Fruit fly (Drosophila melanogaster): ENCODE results near the gene CG3817.

CG3817 gene

DNA sequence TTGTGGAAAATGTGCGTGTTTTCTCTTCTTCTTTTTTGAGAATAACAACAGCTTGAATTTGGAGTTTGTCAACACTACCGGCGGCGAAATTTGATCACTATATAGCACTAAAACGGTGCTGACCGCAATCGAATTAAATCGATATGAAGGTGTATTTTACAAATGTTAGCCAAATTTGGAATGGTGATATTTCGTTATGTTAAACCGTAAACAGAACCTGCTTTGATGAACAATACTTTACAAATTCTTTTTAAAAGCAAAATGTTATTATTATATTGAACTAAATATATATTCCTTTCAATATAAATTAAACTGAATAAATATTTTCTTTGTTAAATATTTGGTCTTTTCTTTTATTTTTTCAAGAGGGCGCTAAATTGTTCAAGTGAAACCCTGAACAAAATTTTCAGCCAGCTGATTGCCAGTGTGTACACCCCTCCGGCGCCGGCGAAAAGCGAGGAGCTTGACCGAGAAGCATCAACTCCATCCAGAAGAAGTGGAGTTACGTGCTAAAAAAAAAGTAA lies 12.5 kb upstream of the CG3817 start, which contains the start of the genes Rrp6, CG33331 and CG33332 (continued):
- TF ChIP-seq CG12942 (GFP tag; optimal IDR thresholded peaks at IDR 0.05) (peak; percentile 63), en (GFP tag; optimal IDR thresholded peaks at IDR 0.05) (no peak), CG9876 (GFP tag; optimal IDR thresholded peaks at IDR 0.05) (peak; percentile 33), gcm (GFP tag; optimal IDR thresholded peaks at IDR 0.05) (no peak), Chrac-16 (GFP tag; optimal IDR thresholded peaks at IDR 0.05) (peak; percentile 67), pros (GFP tag; optimal IDR thresholded peaks at IDR 0.05) (no peak), Pdp1 (GFP tag; optimal IDR thresholded peaks at IDR 0.05) (peak; percentile 29 to 59), hkb (optimal IDR thresholded peaks at IDR 0.05) (no peak), hkb (GFP tag; IDR thresholded peaks at IDR 0.05) (0 out of 2 replicates have a peak, but pooled peaks have one; percentile 35), sna (GFP tag; IDR thresholded peaks at IDR 0.05; ENCODE audit: partially characterized antibody) (0 out of 2 replicates have a peak, but pooled peaks have one; percentile 39), zf30C (GFP tag; optimal IDR thresholded peaks at IDR 0.05) (no peak), vnd (GFP tag; IDR thresholded peaks at IDR 0.05; ENCODE audit: partially characterized antibody) (0 out of 3 replicates have a peak, but pooled peaks have one; percentile 18), CG9817 (tag; optimal IDR thresholded peaks at IDR 0.05) (peak; percentile 84), pho (GFP tag; optimal IDR thresholded peaks at IDR 0.05) (peak; percentile 36), CG8765 (GFP tag; IDR thresholded peaks at IDR 0.05) (no peak), CG4617 (GFP tag; optimal IDR thresholded peaks at IDR 0.05; ENCODE audit: borderline replicate concordance) (peak; percentile 63), Ada2b (GFP tag; IDR thresholded peaks at IDR 0.05) (peak; percentile 34; the same call in 1 of the 2 replicates), Dip2 (GFP tag; IDR thresholded peaks at IDR 0.05) (no peak), kah (GFP tag; optimal IDR thresholded peaks at IDR 0.05) (no peak), croc (GFP tag; conservative IDR thresholded peaks at IDR 0.05) (no peak; the same call in 2 of the 3 replicates), fd64A (GFP tag; optimal IDR thresholded peaks at IDR 0.05) (no peak), Atf6 (GFP tag; IDR thresholded peaks at IDR 0.05) (peak; percentile 76), amos (GFP tag; IDR thresholded peaks at IDR 0.05; ENCODE audit: partially characterized antibody) (peak; percentile 56), CoRest (tag; optimal IDR thresholded peaks at IDR 0.05) (peak; percentile 85), bowl (GFP tag; IDR thresholded peaks at IDR 0.05) (no peak), CG12769 (tag; optimal IDR thresholded peaks at IDR 0.05) (no peak), caup (GFP tag; optimal IDR thresholded peaks at IDR 0.05; ENCODE audit: severe bottlenecking) (peak; percentile 71), trem (tag; optimal IDR thresholded peaks at IDR 0.05) (peak; percentile 67), CG8944 (GFP tag; optimal IDR thresholded peaks at IDR 0.05) (peak; percentile 46), CG3838 (GFP tag; optimal IDR thresholded peaks at IDR 0.05) (peak; percentile 4), HmgD (GFP tag; optimal IDR thresholded peaks at IDR 0.05) (no peak), CG6765 (GFP tag; optimal IDR thresholded peaks at IDR 0.05) (peak; percentile 20), CG17568 (GFP tag; optimal IDR thresholded peaks at IDR 0.05) (no peak), CG1603 (tag; optimal IDR thresholded peaks at IDR 0.05) (peak; percentile 69), HLH3B (GFP tag; IDR thresholded peaks at IDR 0.05) (peak; percentile 40; the same call in 1 of the 2 replicates), dysf (GFP tag; IDR thresholded peaks at IDR 0.05) (peak; percentile 65; the same call in 2 of the 3 replicates), dati (GFP tag; IDR thresholded peaks at IDR 0.05) (no peak), CG11723 (GFP tag; optimal IDR thresholded peaks at IDR 0.05) (peak; percentile 55), CG15696 (tag; optimal IDR thresholded peaks at IDR 0.05) (peak; percentile 63), CG5953 (GFP tag; IDR thresholded peaks at IDR 0.05) (no peak), NC2α (GFP tag; optimal IDR thresholded peaks at IDR 0.05) (no peak), Sry-δ (GFP tag; optimal IDR thresholded peaks at IDR 0.05) (peak; percentile 50), E2f2 (GFP tag; IDR thresholded peaks at IDR 0.05) (peak; percentile 69), CG3065 (GFP tag; optimal IDR thresholded peaks at IDR 0.05) (peak; percentile 36), HLHmδ (GFP tag; optimal IDR thresholded peaks at IDR 0.05) (no peak), CrebB (tag; optimal IDR thresholded peaks at IDR 0.05) (no peak), CG1529 (GFP tag; optimal IDR thresholded peaks at IDR 0.05) (no peak), gce (GFP tag; IDR thresholded peaks at IDR 0.05) (no peak), wdn (GFP tag; IDR thresholded peaks at IDR 0.05) (no peak), Dek (tag; optimal IDR thresholded peaks at IDR 0.05) (peak; percentile 78)
